Fruit fly (Drosophila melanogaster) whole organism, prepupa: ENCODE data around the gene CG34409.

Experiments
- Blimp-1 ChIP-seq: fragments of 200-800 bp; sonication (Bioruptor generic); optimal IDR thresholded peaks from 3 replicates; lab custom pipeline; 2017; ENCODE audit warnings: missing biosample characterization, missing genetic modification characterization, mild to moderate bottlenecking, moderate library complexity, missing genetic modification reagents
- CG10669 ChIP-seq: fragments of 200-800 bp; sonication (Bioruptor generic); optimal IDR thresholded peaks from 3 replicates; lab custom pipeline; 2018; ENCODE audit warnings: missing biosample characterization, mild to moderate bottlenecking, missing genetic modification characterization, moderate library complexity
- CG11294 ChIP-seq: fragments of 200-800 bp; sonication (Bioruptor generic); IDR thresholded peaks from 2 replicates; pipeline ENCODE4 v1.3.6; 2022; ENCODE audit warnings: missing biosample characterization, missing genetic modification characterization
- CG11902 ChIP-seq: fragments of 200-800 bp; sonication (Bioruptor generic); optimal IDR thresholded peaks from 3 replicates; lab custom pipeline; 2016; ENCODE audit warnings: missing biosample characterization, missing genetic modification characterization
- CG15336 ChIP-seq: fragments of 200-800 bp; sonication (Bioruptor generic); IDR thresholded peaks from 2 replicates; pipeline ENCODE4 v1.3.6; 2022; ENCODE audit warnings: missing biosample characterization, missing genetic modification characterization
- CG1621 ChIP-seq: fragments of 200-800 bp; sonication (Bioruptor generic); optimal IDR thresholded peaks from 3 replicates; lab custom pipeline; 2018; ENCODE audit warnings: missing biosample characterization, mild to moderate bottlenecking, missing genetic modification characterization
- CG3032 ChIP-seq: fragments of 200-800 bp; optimal IDR thresholded peaks from 2 replicates; lab custom pipeline; 2019; ENCODE audit warnings: missing biosample characterization, mild to moderate bottlenecking, missing genetic modification characterization, moderate library complexity
- CG32006 ChIP-seq: fragments of 200-800 bp; sonication (Bioruptor generic); optimal IDR thresholded peaks from 3 replicates; lab custom pipeline; 2017; ENCODE audit warnings: missing biosample characterization, mild to moderate bottlenecking, missing genetic modification characterization
- CG3919 ChIP-seq: fragments of 200-800 bp; sonication (Bioruptor generic); optimal IDR thresholded peaks from 3 replicates; lab custom pipeline; 2016; ENCODE audit warnings: missing biosample characterization, missing genetic modification characterization
- CG6163 ChIP-seq: fragments of 200-800 bp; sonication (Bioruptor generic); IDR thresholded peaks from 3 replicates; pipeline ENCODE4 v1.3.6; 2022; ENCODE audit warnings: missing biosample characterization, missing genetic modification characterization
- CG6792 ChIP-seq: fragments of 200-800 bp; sonication (Bioruptor generic); optimal IDR thresholded peaks from 3 replicates; lab custom pipeline; 2016; ENCODE audit warnings: missing biosample characterization, missing genetic modification characterization
- CG6808 ChIP-seq: fragments of 200-800 bp; sonication (Bioruptor generic); optimal IDR thresholded peaks from 3 replicates; lab custom pipeline; 2017; ENCODE audit warnings: missing biosample characterization, missing genetic modification characterization, mild to moderate bottlenecking, moderate library complexity, missing genetic modification reagents
- CG6854 ChIP-seq: fragments of 200-800 bp; sonication (Bioruptor generic); optimal IDR thresholded peaks from 2 replicates; lab custom pipeline; 2017; ENCODE audit warnings: missing biosample characterization, mild to moderate bottlenecking, missing genetic modification characterization
- CG8119 ChIP-seq: fragments of 200-800 bp; sonication (Bioruptor generic); IDR thresholded peaks from 3 replicates; pipeline ENCODE4 v1.3.6; 2022; ENCODE audit warnings: missing biosample characterization, missing genetic modification characterization
- CG9139 ChIP-seq: fragments of 200-800 bp; sonication (Bioruptor generic); optimal IDR thresholded peaks from 3 replicates; lab custom pipeline; 2017; ENCODE audit warnings: missing biosample characterization, mild to moderate bottlenecking, missing genetic modification characterization
- Eip78C ChIP-seq: fragments of 200-800 bp; sonication (Bioruptor generic); peaks from one replicate; lab custom pipeline; 2016; ENCODE audit warnings: missing biosample characterization, missing genetic modification characterization
- Eip93F ChIP-seq: fragments of 200-800 bp; sonication (Bioruptor generic); optimal IDR thresholded peaks from 2 replicates; lab custom pipeline; 2016; ENCODE audit warnings: missing biosample characterization, mild to moderate bottlenecking, missing genetic modification characterization
- Ets96B ChIP-seq: fragments of 200-800 bp; optimal IDR thresholded peaks from 2 replicates; lab custom pipeline; 2019; ENCODE audit warnings: missing biosample characterization, mild to moderate bottlenecking, missing genetic modification characterization, moderate library complexity
- Gug ChIP-seq: fragments of 200-800 bp; sonication (Bioruptor generic); IDR thresholded peaks from 2 replicates; pipeline ENCODE4 v1.3.6; 2022; ENCODE audit warnings: missing biosample characterization, missing genetic modification characterization
- Hr38 ChIP-seq: sonication (Bioruptor generic); optimal IDR thresholded peaks from 2 replicates; lab custom pipeline; 2016; ENCODE audit warnings: missing biosample characterization, missing genetic modification characterization
- Hr39 ChIP-seq: fragments of 200-800 bp; sonication (Bioruptor generic); optimal IDR thresholded peaks from 2 replicates; lab custom pipeline; 2016; ENCODE audit warnings: missing biosample characterization, missing genetic modification characterization
- Hr4 ChIP-seq: fragments of 200-800 bp; sonication (Bioruptor generic); optimal IDR thresholded peaks from 3 replicates; lab custom pipeline; 2016; ENCODE audit warnings: missing biosample characterization, missing genetic modification characterization
- Met ChIP-seq: fragments of 200-800 bp; sonication (Bioruptor generic); optimal IDR thresholded peaks from 3 replicates; lab custom pipeline; 2016; ENCODE audit warnings: missing biosample characterization, missing genetic modification characterization
- OdsH ChIP-seq: fragments of 200-800 bp; sonication (Bioruptor generic); optimal IDR thresholded peaks from 3 replicates; lab custom pipeline; 2016; ENCODE audit warnings: missing biosample characterization, missing genetic modification characterization
- Smox ChIP-seq: fragments of 200-800 bp; sonication (Bioruptor generic); optimal IDR thresholded peaks from 3 replicates; lab custom pipeline; 2016; ENCODE audit warnings: missing biosample characterization, missing genetic modification characterization
- Sox14 ChIP-seq: fragments of 200-800 bp; sonication (Bioruptor generic); optimal IDR thresholded peaks from 3 replicates; lab custom pipeline; 2016; ENCODE audit warnings: missing biosample characterization, missing genetic modification characterization
- cyc ChIP-seq: fragments of 200-800 bp; sonication (Bioruptor generic); optimal IDR thresholded peaks from 3 replicates; lab custom pipeline; 2016; ENCODE audit warnings: missing biosample characterization, missing genetic modification characterization
- dsx ChIP-seq: fragments of 200-800 bp; optimal IDR thresholded peaks from 3 replicates; lab custom pipeline; 2019; ENCODE audit warnings: missing biosample characterization, mild to moderate bottlenecking, missing genetic modification characterization, moderate library complexity; ENCODE audit not compliant: poor library complexity, severe bottlenecking
- esn ChIP-seq: fragments of 200-800 bp; sonication (Bioruptor generic); optimal IDR thresholded peaks from 2 replicates; lab custom pipeline; 2016; ENCODE audit warnings: missing biosample characterization, mild to moderate bottlenecking, missing genetic modification characterization, moderate library complexity
- fd85E ChIP-seq: fragments of 200-800 bp; sonication (Bioruptor generic); optimal IDR thresholded peaks from 3 replicates; lab custom pipeline; 2016; ENCODE audit warnings: missing biosample characterization, missing genetic modification characterization
- fkh ChIP-seq: fragments of 200-800 bp; sonication (Bioruptor generic); optimal IDR thresholded peaks from 3 replicates; lab custom pipeline; 2017; ENCODE audit warnings: missing biosample characterization, mild to moderate bottlenecking, missing genetic modification characterization, moderate library complexity
- lz ChIP-seq: fragments of 200-800 bp; sonication (Bioruptor generic); optimal IDR thresholded peaks from 3 replicates; lab custom pipeline; 2016; ENCODE audit warnings: missing biosample characterization, missing genetic modification characterization
- net ChIP-seq: fragments of 200-800 bp; sonication (Bioruptor generic); optimal IDR thresholded peaks from 3 replicates; lab custom pipeline; 2016; ENCODE audit warnings: missing biosample characterization, missing genetic modification characterization
- salr ChIP-seq, 2 experiments: fragments of 200-800 bp; sonication (Bioruptor generic); optimal IDR thresholded peaks; 3 replicates each; lab custom pipeline; 2016 to 2018; ENCODE audit warnings: missing biosample characterization in 2 of 2, missing genetic modification characterization in 2 of 2, mild to moderate bottlenecking in 1 of 2
- spab ChIP-seq: fragments of 200-800 bp; sonication (Bioruptor generic); optimal IDR thresholded peaks from 2 replicates; lab custom pipeline; 2017; ENCODE audit warnings: missing biosample characterization, mild to moderate bottlenecking, missing genetic modification characterization, missing genetic modification reagents
- svp ChIP-seq: fragments of 200-800 bp; sonication (Bioruptor generic); peaks from one replicate; lab custom pipeline; 2016; ENCODE audit warnings: missing biosample characterization, missing genetic modification characterization
- vri ChIP-seq: fragments of 200-800 bp; sonication (Bioruptor generic); optimal IDR thresholded peaks from 3 replicates; lab custom pipeline; 2016; ENCODE audit warnings: missing biosample characterization, mild to moderate bottlenecking, missing genetic modification characterization

The CG34409 gene

dm6 chr3R:9743995-9744394, 2.2 kb downstream of the CG34409 start:
- no peak for TF ChIP-seq cyc (GFP tag; lab: Kevin White, UChicago)
- TF ChIP-seq Hr39 (GFP tag; lab: Kevin White, UChicago): no peak
- TF ChIP-seq Gug: no peak

- TF ChIP-seq net (GFP tag; lab: Kevin White, UChicago) (no peak), Gug (no peak), salr (GFP tag; optimal IDR thresholded peaks at IDR 0.05; lab: Kevin White, UChicago) (no peak), CG9139 (GFP tag; lab: Kevin White, UChicago) (no peak), Smox (GFP tag; lab: Kevin White, UChicago) (no peak), fkh (GFP tag; lab: Kevin White, UChicago) (no peak), CG10669 (no peak), Blimp-1 (GFP tag; lab: Kevin White, UChicago) (no peak), CG3032 (tag; lab: Kevin White, UChicago) (no peak), Eip93F (GFP tag; lab: Kevin White, UChicago) (no peak), CG3919 (no peak), CG6163 (no peak)
- TF ChIP-seq, all 60 proteins: peak for 0
These were observed 3.0 kb downstream of the CG34409 start, which contains the start of gene CG31415 for dm6 chr3R:9743217-9743616. TSS of gene CG31415 (plus strand) at chr3R:9743517.

dm6 chr3R:9740713-9741112, 5.5 kb downstream of the CG34409 start, which contains the start of gene Pnn:
TSS of gene Pnn (plus strand) at chr3R:9740899.
- TF ChIP-seq CG6792 (no peak), Met (no peak), Eip78C (GFP tag; lab: Kevin White, UChicago) (peak; percentile 43)

dm6 chr3R:9739793-9740192, 6.4 kb downstream of the CG34409 start, which contains the start of gene side-VII:
TSS of gene side-VII (minus strand) at chr3R:9739979.
- TF ChIP-seq Hr4 (GFP tag; lab: Kevin White, UChicago) (no peak), CG11902 (GFP tag; lab: Kevin White, UChicago) (no peak), CG8119 (no peak), vri (GFP tag; lab: Kevin White, UChicago) (no peak), dsx (GFP tag; lab: Kevin White, UChicago) (no peak), Sox14 (GFP tag; lab: Kevin White, UChicago) (no peak), Blimp-1 (GFP tag; lab: Kevin White, UChicago) (no peak), fd85E (no peak), cyc (GFP tag; lab: Kevin White, UChicago) (no peak), Ets96B (tag; lab: Kevin White, UChicago) (no peak)

- TF ChIP-seq svp (GFP tag; lab: Kevin White, UChicago): peak; percentile 54
- no peak for TF ChIP-seq Hr38 (GFP tag; lab: Kevin White, UChicago)
These were observed 11.0 kb downstream of the CG34409 start for dm6 chr3R:9735151-9735550.

dm6 chr3R:9733150-9733549, 13.0 kb downstream of the CG34409 start, which contains the start of gene alphaTub85E:
TSS of gene alphaTub85E (minus strand) at chr3R:9733250.
- no peak for TF ChIP-seq CG6854 (GFP tag; lab: Kevin White, UChicago)
- no peak for TF ChIP-seq spab
- no peak for TF ChIP-seq CG6808
- no peak for TF ChIP-seq CG6792
- TF ChIP-seq CG1621 (tag; lab: Kevin White, UChicago): no peak
- no peak for TF ChIP-seq net (GFP tag; lab: Kevin White, UChicago)
- TF ChIP-seq CG11294 (GFP tag; lab: Robert Waterston, UW): no peak
- TF ChIP-seq CG32006: no peak
- TF ChIP-seq CG3032 (tag; lab: Kevin White, UChicago): no peak
- TF ChIP-seq OdsH (GFP tag; lab: Kevin White, UChicago): no peak
- no peak for TF ChIP-seq lz (GFP tag; lab: Kevin White, UChicago)
- TF ChIP-seq CG15336 (GFP tag; lab: Robert Waterston, UW): no peak
- no peak for TF ChIP-seq esn (GFP tag; lab: Kevin White, UChicago)
- no peak for TF ChIP-seq Hr39 (GFP tag; lab: Kevin White, UChicago)
- no peak for TF ChIP-seq fd85E
- no peak for TF ChIP-seq Met
